Worm (Caenorhabditis elegans): ENCODE measurements around the gene K11C4.1.

K11C4.1 gene

DNA sequence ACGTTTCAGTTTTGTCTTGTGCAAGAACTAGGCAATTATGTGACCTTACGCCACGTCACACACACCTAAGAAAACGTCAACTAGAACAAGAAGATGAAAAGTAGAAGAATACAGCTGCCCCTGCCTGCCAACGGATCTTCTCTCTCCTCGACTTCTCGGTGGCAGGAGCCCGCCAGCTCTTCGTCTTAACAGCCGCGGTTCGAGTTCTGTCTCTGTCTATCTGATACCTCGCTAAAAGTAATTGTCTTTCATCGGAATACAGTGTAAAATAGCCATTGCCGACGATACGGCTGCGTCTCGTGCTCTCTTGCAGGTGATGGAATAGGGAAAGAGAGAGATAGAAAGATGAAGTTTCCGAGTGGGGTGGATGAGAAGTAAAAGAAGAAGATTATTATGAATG, 33.5 kb downstream of the K11C4.1 start:
- TF ChIP-seq nhr-47 (tag; optimal IDR thresholded peaks at IDR 0.05) (no peak), mdl-1 (tag; optimal IDR thresholded peaks at IDR 0.05) (no peak), mab-9 (GFP tag; IDR thresholded peaks at IDR 0.05) (no peak), F16B12.6 (tag; optimal IDR thresholded peaks at IDR 0.05) (no peak), unc-62 (GFP tag; optimal IDR thresholded peaks at IDR 0.05) (no peak), grh-1 (GFP tag; IDR thresholded peaks at IDR 0.05) (no peak), snu-23 (GFP tag; optimal IDR thresholded peaks at IDR 0.05) (peak; percentile 26), efl-1 (optimal IDR thresholded peaks at IDR 0.05) (no peak), efl-1 (GFP tag; optimal IDR thresholded peaks at IDR 0.05 in 1 of 2) (no peak), nhr-12 (tag; optimal IDR thresholded peaks at IDR 0.05) (no peak), nhr-20 (tag; optimal IDR thresholded peaks at IDR 0.05) (no peak), snpc-4 (tag; optimal IDR thresholded peaks at IDR 0.05) (no peak), alr-1 (tag; optimal IDR thresholded peaks at IDR 0.05; ENCODE audit: borderline replicate concordance) (no peak), nhr-71 (tag; optimal IDR thresholded peaks at IDR 0.05) (peak; percentile 42), vab-15 (tag; optimal IDR thresholded peaks at IDR 0.05) (no peak), pag-3 (tag; optimal IDR thresholded peaks at IDR 0.05; ENCODE audit: borderline replicate concordance, insufficient read depth) (peak; percentile 95), elt-2 (tag; optimal IDR thresholded peaks at IDR 0.05) (no peak), mep-1 (tag; optimal IDR thresholded peaks at IDR 0.05) (peak; percentile 3), lin-14 (GFP tag; optimal IDR thresholded peaks at IDR 0.05) (peak; percentile 50), xbp-1 (tag; optimal IDR thresholded peaks at IDR 0.05) (peak; percentile 82), hlh-17 (GFP tag; optimal IDR thresholded peaks at IDR 0.05; ENCODE audit: borderline replicate concordance) (no peak), dsc-1 (tag; optimal IDR thresholded peaks at IDR 0.05) (peak; percentile 36), sup-37 (GFP tag; optimal IDR thresholded peaks at IDR 0.05) (no peak), lsy-2 (tag; optimal IDR thresholded peaks at IDR 0.05) (no peak), zip-4 (GFP tag; optimal IDR thresholded peaks at IDR 0.05) (no peak), swsn-7 (tag; optimal IDR thresholded peaks at IDR 0.05) (no peak), nhr-19 (GFP tag; conservative IDR thresholded peaks at IDR 0.05) (peak; percentile 21; the same call in 1 of the 2 replicates), rnt-1 (tag; optimal IDR thresholded peaks at IDR 0.05) (peak; percentile 44)

- TF ChIP-seq efl-1 (optimal IDR thresholded peaks at IDR 0.05): no peak
- peak in 1 of 2 experiments; percentile 48 for TF ChIP-seq efl-1 (GFP tag; optimal IDR thresholded peaks at IDR 0.05 in 1 of 2)
- TF ChIP-seq lin-14 (GFP tag; optimal IDR thresholded peaks at IDR 0.05): no peak
- TF ChIP-seq isw-1 (GFP tag; IDR thresholded peaks at IDR 0.05): no peak
- no peak for TF ChIP-seq F16B12.6 (tag; optimal IDR thresholded peaks at IDR 0.05)
Observed at ce11 chrV:6934212-6934611, 37.4 kb downstream of the K11C4.1 start, which contains the start of gene lipl-6. lipl-6 (minus strand) TSS chrV:6934312.

- no peak for TF ChIP-seq grh-1 (GFP tag; IDR thresholded peaks at IDR 0.05)
- TF ChIP-seq dsc-1 (tag; optimal IDR thresholded peaks at IDR 0.05): no peak
- no peak for TF ChIP-seq blmp-1 (tag; optimal IDR thresholded peaks at IDR 0.05)
- TF ChIP-seq mab-9 (GFP tag; IDR thresholded peaks at IDR 0.05): no peak
- no peak for TF ChIP-seq nhr-76 (tag; optimal IDR thresholded peaks at IDR 0.05)
- no peak for TF ChIP-seq ztf-11 (tag; optimal IDR thresholded peaks at IDR 0.05)
- no peak for TF ChIP-seq lin-15B (tag; optimal IDR thresholded peaks at IDR 0.05)
- no peak for TF ChIP-seq jun-1 (tag; optimal IDR thresholded peaks at IDR 0.05)
- TF ChIP-seq unc-30 (tag; optimal IDR thresholded peaks at IDR 0.05): no peak
- no peak for TF ChIP-seq nhr-71 (tag; optimal IDR thresholded peaks at IDR 0.05)
- no peak for TF ChIP-seq nhr-19 (GFP tag; conservative IDR thresholded peaks at IDR 0.05)
- TF ChIP-seq sptf-1 (tag; optimal IDR thresholded peaks at IDR 0.05): no peak
- no peak for TF ChIP-seq nhr-84 (tag; optimal IDR thresholded peaks at IDR 0.05)
- TF ChIP-seq unc-98 (GFP tag; IDR thresholded peaks at IDR 0.05): no peak
- TF ChIP-seq ceh-82 (tag; optimal IDR thresholded peaks at IDR 0.05): no peak
- TF ChIP-seq fos-1 (tag; optimal IDR thresholded peaks at IDR 0.05): no peak
- no peak for TF ChIP-seq sup-37 (GFP tag; optimal IDR thresholded peaks at IDR 0.05)
- no peak for TF ChIP-seq C34B4.2 (tag; optimal IDR thresholded peaks at IDR 0.05)
- TF ChIP-seq swsn-7 (tag; optimal IDR thresholded peaks at IDR 0.05): no peak
- no peak for TF ChIP-seq sox-4 (tag; optimal IDR thresholded peaks at IDR 0.05)
Observed at ce11 chrV:6935878-6936277, 39.1 kb downstream of the K11C4.1 start, which contains the start of gene Y57E12B.10. Y57E12B.10 (minus strand) TSS chrV:6935978.
